Worm (Caenorhabditis elegans) whole organism, L1 larva: ENCODE results near the gene ZC395.5.

Source experiments
- C04F5.9 ChIP-seq: sonication (generic microtip); optimal IDR thresholded peaks from 2 replicates; lab custom pipeline; 2016; ENCODE audit warnings: missing genetic modification characterization, missing compliant biosample characterization
- C16A3.4 ChIP-seq: fragments of 150-350 bp; optimal IDR thresholded peaks from 2 replicates; lab custom pipeline; 2014; ENCODE audit warnings: missing biosample characterization, missing genetic modification characterization
- aha-1 ChIP-seq: fragments of 150-350 bp; optimal IDR thresholded peaks from 2 replicates; lab custom pipeline; 2014; ENCODE audit warnings: missing biosample characterization, missing genetic modification characterization
- ama-1 ChIP-seq: fragments of 150-350 bp; optimal IDR thresholded peaks from 2 replicates; lab custom pipeline; 2014
- ceh-63 ChIP-seq: fragments of 200-800 bp; sonication (Bioruptor generic); optimal IDR thresholded peaks from 2 replicates; lab custom pipeline; 2018; ENCODE audit warnings: mild to moderate bottlenecking, missing genetic modification characterization, missing compliant biosample characterization
- ceh-82 ChIP-seq, 3 experiments: fragments of 150-350 bp in 1 of 3; sonication (generic microtip) in 2 of 3; optimal IDR thresholded peaks; 2 replicates each; lab custom pipeline; 2014 to 2017; ENCODE audit warnings: missing biosample characterization in 3 of 3, missing genetic modification characterization in 3 of 3
- ceh-90 ChIP-seq: sonication (generic microtip); optimal IDR thresholded peaks from 2 replicates; lab custom pipeline; 2016; ENCODE audit warnings: missing genetic modification characterization, missing compliant biosample characterization
- ces-1 ChIP-seq: fragments of 150-350 bp; optimal IDR thresholded peaks from 2 replicates; lab custom pipeline; 2014; ENCODE audit warnings: missing biosample characterization, missing genetic modification reagents, missing genetic modification characterization
- dpl-1 ChIP-seq, 3 experiments: fragments of 150-350 bp in 2 of 3; sonication (generic microtip) in 1 of 3; optimal IDR thresholded peaks; 2 replicates each; lab custom pipeline; 2014 to 2017; ENCODE audit warnings: missing biosample characterization in 3 of 3, missing genetic modification characterization in 3 of 3, missing genetic modification reagents in 3 of 3
- efl-1 ChIP-seq, 4 experiments: fragments of 150-350 bp; optimal IDR thresholded peaks in 3 of 4; peaks in 1 of 4; 1 replicate in 1 of 4; 2 replicates in 3 of 4; lab custom pipeline; 2014; ENCODE audit warnings: missing biosample characterization in 2 of 4, missing genetic modification characterization in 2 of 4, missing genetic modification reagents in 2 of 4
- efl-3 ChIP-seq: fragments of 200-800 bp; sonication (Bioruptor generic); optimal IDR thresholded peaks from 2 replicates; lab custom pipeline; 2018; ENCODE audit warnings: mild to moderate bottlenecking, missing genetic modification characterization, missing compliant biosample characterization
- egl-13 ChIP-seq: sonication (generic microtip); optimal IDR thresholded peaks from 2 replicates; lab custom pipeline; 2016; ENCODE audit warnings: missing genotype, missing genetic modification reagents, missing genetic modification characterization, missing compliant biosample characterization
- elt-2 ChIP-seq: sonication (generic microtip); optimal IDR thresholded peaks from 2 replicates; lab custom pipeline; 2016; ENCODE audit warnings: missing genetic modification characterization, mild to moderate bottlenecking, inconsistent platforms, missing compliant biosample characterization, missing genetic modification reagents
- fkh-10 ChIP-seq: sonication (generic microtip); optimal IDR thresholded peaks from 2 replicates; lab custom pipeline; 2017; ENCODE audit warnings: missing biosample characterization, missing genetic modification reagents, missing genetic modification characterization
- fos-1 ChIP-seq: fragments of 150-350 bp; optimal IDR thresholded peaks from 2 replicates; lab custom pipeline; 2014; ENCODE audit warnings: missing biosample characterization, missing genetic modification characterization
- grh-1 ChIP-seq: fragments of 200-800 bp; sonication (Bioruptor generic); IDR thresholded peaks from 2 replicates; pipeline ENCODE4 v1.3.6; 2022; ENCODE audit warnings: missing genetic modification reagents, missing genetic modification characterization, missing compliant biosample characterization
- hlh-4 ChIP-seq: sonication (generic microtip); optimal IDR thresholded peaks from 2 replicates; lab custom pipeline; 2016; ENCODE audit warnings: mild to moderate bottlenecking, missing genetic modification characterization, missing compliant biosample characterization
- hpl-2 ChIP-seq: fragments of 150-350 bp; optimal IDR thresholded peaks from 2 replicates; lab custom pipeline; 2014; ENCODE audit warnings: missing biosample characterization, missing genetic modification reagents, missing genetic modification characterization
- irx-1 ChIP-seq: sonication (generic microtip); optimal IDR thresholded peaks from 2 replicates; lab custom pipeline; 2016; ENCODE audit warnings: missing genetic modification characterization, missing compliant biosample characterization
- isw-1 ChIP-seq: fragments of 200-800 bp; sonication (Bioruptor generic); IDR thresholded peaks from 2 replicates; pipeline ENCODE4 v1.3.6; 2022; ENCODE audit warnings: missing genetic modification characterization, missing compliant biosample characterization
- jun-1 ChIP-seq: fragments of 150-350 bp; optimal IDR thresholded peaks from 2 replicates; lab custom pipeline; 2014; ENCODE audit warnings: missing biosample characterization, missing genetic modification reagents, missing genetic modification characterization
- lin-13 ChIP-seq: fragments of 150-350 bp; optimal IDR thresholded peaks from 2 replicates; lab custom pipeline; 2014; ENCODE audit warnings: missing biosample characterization, missing genetic modification reagents, missing genetic modification characterization
- lin-14 ChIP-seq: fragments of 200-800 bp; sonication (Bioruptor generic); optimal IDR thresholded peaks from 2 replicates; lab custom pipeline; 2018; ENCODE audit warnings: mild to moderate bottlenecking, missing genetic modification characterization, moderate library complexity, missing compliant biosample characterization
- lin-15B ChIP-seq: fragments of 150-350 bp; sonication (generic microtip); optimal IDR thresholded peaks from 3 replicates; lab custom pipeline; 2014; ENCODE audit warnings: missing biosample characterization, missing genetic modification characterization
- lin-39 ChIP-seq: fragments of 150-350 bp; optimal IDR thresholded peaks from 2 replicates; lab custom pipeline; 2014; ENCODE audit warnings: missing biosample characterization, missing genetic modification reagents, missing genetic modification characterization
- mab-9 ChIP-seq: fragments of 200-800 bp; sonication (Bioruptor generic); IDR thresholded peaks from 2 replicates; pipeline ENCODE4 v1.3.6; 2022; ENCODE audit warnings: missing genetic modification reagents, missing genetic modification characterization, missing compliant biosample characterization
- mdl-1 ChIP-seq, 2 experiments: fragments of 150-350 bp; optimal IDR thresholded peaks; 2 replicates each; lab custom pipeline; 2014 to 2017; ENCODE audit warnings: missing biosample characterization in 2 of 2, missing genetic modification characterization in 2 of 2, inconsistent platforms in 1 of 2
- mef-2 ChIP-seq: fragments of 150-350 bp; optimal IDR thresholded peaks from 2 replicates; lab custom pipeline; 2014; ENCODE audit warnings: missing biosample characterization, missing genetic modification characterization
- nhr-28 ChIP-seq: fragments of 150-350 bp; optimal IDR thresholded peaks from 2 replicates; lab custom pipeline; 2014; ENCODE audit warnings: missing biosample characterization, missing genetic modification characterization
- nhr-47 ChIP-seq: sonication (generic microtip); optimal IDR thresholded peaks from 2 replicates; lab custom pipeline; 2016; ENCODE audit warnings: mild to moderate bottlenecking, missing genetic modification characterization, moderate library complexity, missing compliant biosample characterization
- nhr-76 ChIP-seq: sonication (generic microtip); optimal IDR thresholded peaks from 2 replicates; lab custom pipeline; 2017; ENCODE audit warnings: missing biosample characterization, missing genetic modification characterization
- nhr-84 ChIP-seq: sonication (generic microtip); optimal IDR thresholded peaks from 2 replicates; lab custom pipeline; 2017; ENCODE audit warnings: missing biosample characterization, missing genetic modification characterization
- nhr-85 ChIP-seq: sonication (generic microtip); peaks from one replicate; lab custom pipeline; 2016; ENCODE audit warnings: missing genetic modification characterization, inconsistent platforms, missing compliant biosample characterization
- nhr-90 ChIP-seq: sonication (generic microtip); optimal IDR thresholded peaks from 2 replicates; lab custom pipeline; 2016; ENCODE audit warnings: mild to moderate bottlenecking, missing genetic modification characterization, missing compliant biosample characterization; ENCODE audit not compliant: poor library complexity
- pqm-1 ChIP-seq: sonication (generic microtip); optimal IDR thresholded peaks from 3 replicates; lab custom pipeline; 2017; ENCODE audit warnings: missing biosample characterization, missing genetic modification characterization
- rnt-1 ChIP-seq: sonication (generic microtip); optimal IDR thresholded peaks from 2 replicates; lab custom pipeline; 2016; ENCODE audit warnings: mild to moderate bottlenecking, missing genetic modification characterization, moderate library complexity, missing compliant biosample characterization
- skn-1 ChIP-seq: fragments of 150-350 bp; optimal IDR thresholded peaks from 2 replicates; lab custom pipeline; 2014; ENCODE audit warnings: missing biosample characterization, missing genetic modification characterization
- snpc-4 ChIP-seq: fragments of 150-350 bp; optimal IDR thresholded peaks from 2 replicates; lab custom pipeline; 2014; ENCODE audit warnings: missing biosample characterization, missing genetic modification characterization
- sup-37 ChIP-seq: fragments of 200-800 bp; sonication (Bioruptor generic); optimal IDR thresholded peaks from 2 replicates; lab custom pipeline; 2018; ENCODE audit warnings: mild to moderate bottlenecking, missing genetic modification characterization, missing compliant biosample characterization
- swsn-7 ChIP-seq: sonication (generic microtip); optimal IDR thresholded peaks from 2 replicates; lab custom pipeline; 2016; ENCODE audit warnings: missing genetic modification characterization, missing compliant biosample characterization
- tbx-2 ChIP-seq: sonication (generic microtip); optimal IDR thresholded peaks from 2 replicates; lab custom pipeline; 2016; ENCODE audit warnings: missing genetic modification characterization, missing compliant biosample characterization
- unc-30 ChIP-seq: sonication (generic microtip); optimal IDR thresholded peaks from 2 replicates; lab custom pipeline; 2017; ENCODE audit warnings: missing biosample characterization, missing genetic modification characterization
- unc-62 ChIP-seq: fragments of 150-350 bp; optimal IDR thresholded peaks from 2 replicates; lab custom pipeline; 2014; ENCODE audit warnings: missing biosample characterization, missing genetic modification reagents, missing genetic modification characterization
- unc-86 ChIP-seq: sonication (generic microtip); optimal IDR thresholded peaks from 2 replicates; lab custom pipeline; 2016; ENCODE audit warnings: missing genetic modification characterization, missing compliant biosample characterization
- unc-98 ChIP-seq: fragments of 200-800 bp; sonication (Bioruptor generic); IDR thresholded peaks from 2 replicates; pipeline ENCODE4 v1.3.6; 2022; ENCODE audit warnings: missing genetic modification characterization, missing compliant biosample characterization
- vab-15 ChIP-seq: sonication (generic microtip); optimal IDR thresholded peaks from 2 replicates; lab custom pipeline; 2017; ENCODE audit warnings: missing genotype, mild to moderate bottlenecking, missing genetic modification characterization, missing compliant biosample characterization
- zag-1 ChIP-seq: fragments of 150-350 bp; optimal IDR thresholded peaks from 2 replicates; lab custom pipeline; 2014; ENCODE audit warnings: missing biosample characterization, missing genetic modification characterization
- ztf-11 ChIP-seq, 2 experiments: sonication (generic microtip); optimal IDR thresholded peaks; 2 replicates each; lab custom pipeline; 2016 to 2017; ENCODE audit warnings: missing genetic modification characterization in 2 of 2, missing biosample characterization in 1 of 2, missing compliant biosample characterization in 1 of 2

Gene ZC395.5

ce11 chrIII:5273396-5273857, 5.8 kb downstream of the ZC395.5 start, which contains the start of gene ztf-8 (continued):
- TF ChIP-seq hpl-2 (GFP tag; lab: Kevin White, UChicago) = no peak
- no peak for TF ChIP-seq pqm-1
- no peak for TF ChIP-seq snpc-4 (tag; lab: Kevin White, UChicago)
- TF ChIP-seq isw-1 (GFP tag; lab: Robert Waterston, UW) = no peak
- TF ChIP-seq vab-15 (tag; lab: Kevin White, UChicago) = no peak
- TF ChIP-seq nhr-28 (tag; lab: Kevin White, UChicago) = no peak
- TF ChIP-seq ceh-63 (GFP tag; lab: Kevin White, UChicago) = no peak
- no peak for TF ChIP-seq ces-1
- no peak for TF ChIP-seq mdl-1 (tag; optimal IDR thresholded peaks at IDR 0.05; lab: Kevin White, UChicago)
- TF ChIP-seq ama-1 (lab: Kevin White, UChicago) = peak; percentile 87
- TF ChIP-seq jun-1 (tag; lab: Kevin White, UChicago) = no peak
- no peak for TF ChIP-seq fkh-10 (GFP tag; lab: Kevin White, UChicago)
- no peak for TF ChIP-seq efl-3 (GFP tag; lab: Kevin White, UChicago)
- no peak for TF ChIP-seq nhr-84 (tag; lab: Kevin White, UChicago)
- no peak for TF ChIP-seq mab-9 (GFP tag; lab: Robert Waterston, UW)
- TF ChIP-seq nhr-76 (tag; lab: Kevin White, UChicago) = no peak
- no peak for TF ChIP-seq tbx-2 (tag; lab: Kevin White, UChicago)
- no peak for TF ChIP-seq lin-14 (GFP tag; lab: Kevin White, UChicago)
- TF ChIP-seq C04F5.9 (tag; lab: Kevin White, UChicago) = no peak
- TF ChIP-seq lin-39 (tag; lab: Kevin White, UChicago) = no peak
- no peak for TF ChIP-seq lin-13 (GFP tag; lab: Kevin White, UChicago)
- TF ChIP-seq unc-62 (GFP tag; lab: Kevin White, UChicago) = no peak
- no peak for TF ChIP-seq unc-86 (tag; lab: Kevin White, UChicago)
- TF ChIP-seq skn-1 (tag; lab: Kevin White, UChicago) = no peak
- TF ChIP-seq swsn-7 (tag; lab: Kevin White, UChicago) = peak; percentile 20

- TF ChIP-seq nhr-47 (no peak), lin-14 (GFP tag; lab: Kevin White, UChicago) (no peak), ceh-90 (tag; lab: Kevin White, UChicago) (no peak), dpl-1 (GFP tag; optimal IDR thresholded peaks at IDR 0.05; lab: Kevin White, UChicago) (no peak), aha-1 (tag; lab: Kevin White, UChicago) (no peak), snpc-4 (tag; lab: Kevin White, UChicago) (no peak), nhr-84 (tag; lab: Kevin White, UChicago) (no peak), grh-1 (GFP tag; lab: Robert Waterston, UW) (no peak), nhr-85 (tag; lab: Kevin White, UChicago) (peak; percentile 30), efl-1 (optimal IDR thresholded peaks at IDR 0.05; lab: Kevin White, UChicago) (no peak), efl-1 (GFP tag; optimal IDR thresholded peaks at IDR 0.05 in 1 of 2; lab: Kevin White, UChicago) (peak in 1 of 2 experiments; percentile 37), sup-37 (GFP tag; lab: Kevin White, UChicago) (no peak)
Observed at ce11 chrIII:5274250-5274649, 6.6 kb downstream of the ZC395.5 start.

ce11 chrIII:5274715-5275355, 7.2 kb downstream of the ZC395.5 start, which contains the start of the genes daf-41 and toc-1:
daf-41 (minus strand) TSS chrIII:5274765.
toc-1 (plus strand) TSS chrIII:5275251.
- no peak for TF ChIP-seq unc-30 (tag; lab: Kevin White, UChicago)
- peak; percentile 10 for TF ChIP-seq lin-15B (tag; lab: Kevin White, UChicago)
- TF ChIP-seq hpl-2 (GFP tag; lab: Kevin White, UChicago) = no peak
- no peak for TF ChIP-seq pqm-1
- TF ChIP-seq jun-1 (tag; lab: Kevin White, UChicago) = peak; percentile 20
- TF ChIP-seq nhr-90 (tag; lab: Kevin White, UChicago) = no peak
- TF ChIP-seq unc-98 = no peak
- TF ChIP-seq irx-1 (tag; lab: Kevin White, UChicago) = no peak
- TF ChIP-seq ztf-11 (tag; optimal IDR thresholded peaks at IDR 0.05; lab: Kevin White, UChicago) = no peak
- peak in 1 of 3 experiments; percentile 12 for TF ChIP-seq ceh-82 (tag; optimal IDR thresholded peaks at IDR 0.05; lab: Kevin White, UChicago)
- peak; percentile 54 to 71 (median 58) for TF ChIP-seq dpl-1 (GFP tag; optimal IDR thresholded peaks at IDR 0.05; lab: Kevin White, UChicago)
- TF ChIP-seq lin-13 (GFP tag; lab: Kevin White, UChicago) = peak; percentile 48
- TF ChIP-seq elt-2 = no peak
- no peak for TF ChIP-seq zag-1 (tag; lab: Kevin White, UChicago)
- peak; percentile 65 for TF ChIP-seq lin-14 (GFP tag; lab: Kevin White, UChicago)
- TF ChIP-seq hlh-4 (tag; lab: Kevin White, UChicago) = no peak
- TF ChIP-seq C16A3.4 (tag; lab: Kevin White, UChicago) = peak; percentile 57
- peak; percentile 18; the same call in 1 of the 2 replicates for TF ChIP-seq isw-1 (GFP tag; lab: Robert Waterston, UW)
- no peak for TF ChIP-seq egl-13
- peak; percentile 11 for TF ChIP-seq rnt-1 (tag; lab: Kevin White, UChicago)
- TF ChIP-seq fos-1 (tag; lab: Kevin White, UChicago) = peak; percentile 20
- TF ChIP-seq mef-2 (tag; lab: Kevin White, UChicago) = no peak
